Fruit fly (Drosophila melanogaster) whole organism, embryonic: ENCODE measurements around the gene CG31793.
A peak's percentile ranks its signal among the peaks of the same experiment; 100 is the strongest.

ENCODE experiments used
- Bgb ChIP-seq: fragments of 200-800 bp; sonication (Bioruptor generic); IDR thresholded peaks from 2 replicates; pipeline ENCODE4 v1.3.6; 2022; ENCODE audit warnings: missing biosample characterization, missing genetic modification characterization; ENCODE audit not compliant: partially characterized antibody
- CG13287 ChIP-seq: fragments of 200-800 bp; sonication (Bioruptor generic); IDR thresholded peaks from 2 replicates; pipeline ENCODE4 v1.3.6; 2022; ENCODE audit warnings: missing biosample characterization, missing genetic modification characterization; ENCODE audit not compliant: partially characterized antibody
- CG13424 ChIP-seq: fragments of 200-800 bp; sonication (Bioruptor generic); optimal IDR thresholded peaks from 2 replicates; lab custom pipeline; 2019; ENCODE audit warnings: missing biosample characterization, mild to moderate bottlenecking, missing genetic modification characterization, moderate library complexity
- CG13894 ChIP-seq: fragments of 200-800 bp; sonication (Bioruptor generic); optimal IDR thresholded peaks from 3 replicates; lab custom pipeline; 2018; ENCODE audit warnings: missing biosample characterization, mild to moderate bottlenecking, missing genetic modification characterization, moderate library complexity
- CG15696 ChIP-seq: fragments of 200-800 bp; sonication (Bioruptor generic); optimal IDR thresholded peaks from 2 replicates; lab custom pipeline; 2019; ENCODE audit warnings: missing biosample characterization, mild to moderate bottlenecking, missing genetic modification characterization, moderate library complexity
- CG16813 ChIP-seq: fragments of 200-800 bp; sonication (Bioruptor generic); IDR thresholded peaks from 3 replicates; pipeline ENCODE4 v1.3.6; 2022; ENCODE audit warnings: missing biosample characterization, missing genetic modification characterization; ENCODE audit not compliant: partially characterized antibody
- CG17568 ChIP-seq: fragments of 200-800 bp; sonication (Bioruptor generic); optimal IDR thresholded peaks from 2 replicates; lab custom pipeline; 2018; ENCODE audit warnings: missing biosample characterization, mild to moderate bottlenecking, missing genetic modification characterization, moderate library complexity
- CG2199 ChIP-seq: fragments of 200-800 bp; sonication (Bioruptor generic); IDR thresholded peaks from 3 replicates; pipeline ENCODE4 v1.3.6; 2022; ENCODE audit warnings: missing biosample characterization, missing genetic modification characterization
- CG34224 ChIP-seq: fragments of 200-800 bp; sonication (Bioruptor generic); IDR thresholded peaks from 3 replicates; pipeline ENCODE4 v1.3.6; 2022; ENCODE audit warnings: missing biosample characterization, missing genetic modification characterization; ENCODE audit not compliant: partially characterized antibody
- CG42726 ChIP-seq: fragments of 200-800 bp; sonication (Bioruptor generic); IDR thresholded peaks from 2 replicates; pipeline ENCODE4 v1.3.6; 2022; ENCODE audit warnings: missing biosample characterization, missing genetic modification characterization; ENCODE audit not compliant: partially characterized antibody
- CG4617 ChIP-seq: fragments of 200-800 bp; sonication (Bioruptor generic); optimal IDR thresholded peaks from 3 replicates; lab custom pipeline; 2016; ENCODE audit warnings: missing biosample characterization, missing genetic modification characterization, borderline replicate concordance
- CG6791 ChIP-seq: fragments of 200-800 bp; sonication (Bioruptor generic); IDR thresholded peaks from 3 replicates; pipeline ENCODE4 v1.3.6; 2022; ENCODE audit warnings: missing biosample characterization, missing genetic modification characterization; ENCODE audit not compliant: partially characterized antibody
- CG7987 ChIP-seq: fragments of 200-800 bp; sonication (Bioruptor generic); optimal IDR thresholded peaks from 2 replicates; lab custom pipeline; 2018; ENCODE audit warnings: missing biosample characterization, mild to moderate bottlenecking, missing genetic modification characterization, moderate library complexity
- CG8290 ChIP-seq, 3 experiments: fragments of 200-800 bp; sonication (Bioruptor generic); optimal IDR thresholded peaks; 2 replicates each; lab custom pipeline; 2016 to 2019; ENCODE audit warnings: missing biosample characterization in 3 of 3, missing genetic modification characterization in 3 of 3, mild to moderate bottlenecking in 2 of 3, moderate library complexity in 1 of 3
- CG9876 ChIP-seq: fragments of 200-800 bp; sonication (Bioruptor generic); optimal IDR thresholded peaks from 2 replicates; lab custom pipeline; 2016; ENCODE audit warnings: missing biosample characterization, missing genetic modification characterization
- Dip2 ChIP-seq: fragments of 200-800 bp; sonication (Bioruptor generic); IDR thresholded peaks from 2 replicates; pipeline ENCODE4 v1.3.6; 2022; ENCODE audit warnings: missing biosample characterization, missing genetic modification characterization
- Dll ChIP-seq: fragments of 200-800 bp; sonication (Bioruptor generic); IDR thresholded peaks from 4 replicates; pipeline ENCODE4 v1.3.6; 2022; ENCODE audit warnings: missing biosample characterization, missing genetic modification characterization; ENCODE audit not compliant: partially characterized antibody
- Ets97D ChIP-seq: fragments of 200-800 bp; sonication (Bioruptor generic); optimal IDR thresholded peaks from 3 replicates; lab custom pipeline; 2016; ENCODE audit warnings: missing biosample characterization, missing genetic modification characterization
- HLH4C ChIP-seq: fragments of 200-800 bp; sonication (Bioruptor generic); IDR thresholded peaks from 3 replicates; pipeline ENCODE4 v1.3.6; 2022; ENCODE audit warnings: missing biosample characterization, missing genetic modification characterization; ENCODE audit not compliant: partially characterized antibody
- HLHmδ ChIP-seq: fragments of 200-800 bp; sonication (Bioruptor generic); optimal IDR thresholded peaks from 2 replicates; lab custom pipeline; 2018; ENCODE audit warnings: missing biosample characterization, mild to moderate bottlenecking, missing genetic modification characterization, moderate library complexity
- Hand ChIP-seq: fragments of 200-800 bp; sonication (Bioruptor generic); optimal IDR thresholded peaks from 2 replicates; lab custom pipeline; 2017; ENCODE audit warnings: mild to moderate bottlenecking, missing biosample characterization, missing genetic modification reagents, missing genetic modification characterization
- Hr39 ChIP-seq: fragments of >200 bp; optimal IDR thresholded peaks from 2 replicates; lab custom pipeline; 2017
- Hr78 ChIP-seq, 2 experiments: fragments of 200-800 bp in 1 of 2; fragments of >200 bp in 1 of 2; sonication (Bioruptor generic) in 1 of 2; optimal IDR thresholded peaks; 2 replicates each; lab custom pipeline; 2017 to 2019; ENCODE audit warnings: missing biosample characterization in 2 of 2, missing genetic modification characterization in 2 of 2, mild to moderate bottlenecking in 1 of 2, moderate library complexity in 1 of 2
- MESR4 ChIP-seq: fragments of 200-800 bp; sonication (Bioruptor generic); optimal IDR thresholded peaks from 2 replicates; lab custom pipeline; 2018; ENCODE audit warnings: missing biosample characterization, mild to moderate bottlenecking, missing genetic modification characterization, moderate library complexity
- Med ChIP-seq: fragments of 200-800 bp; sonication (Bioruptor generic); peaks from one replicate; lab custom pipeline; 2016; ENCODE audit warnings: missing biosample characterization, missing genetic modification characterization, mild to moderate bottlenecking, inconsistent platforms, moderate library complexity
- Side ChIP-seq: fragments of 200-800 bp; sonication (Bioruptor generic); optimal IDR thresholded peaks from 2 replicates; lab custom pipeline; 2016; ENCODE audit warnings: missing biosample characterization, missing genetic modification characterization
- Six4 ChIP-seq: fragments of 200-800 bp; sonication (Bioruptor generic); optimal IDR thresholded peaks from 2 replicates; lab custom pipeline; 2016; ENCODE audit warnings: missing biosample characterization, missing genetic modification characterization
- Sry-δ ChIP-seq: fragments of 200-800 bp; sonication (Bioruptor generic); optimal IDR thresholded peaks from 2 replicates; lab custom pipeline; 2016; ENCODE audit warnings: missing biosample characterization, missing genetic modification characterization
- YL-1 ChIP-seq: fragments of 200-800 bp; sonication (Bioruptor generic); optimal IDR thresholded peaks from 3 replicates; lab custom pipeline; 2017; ENCODE audit warnings: missing biosample characterization, mild to moderate bottlenecking, missing genetic modification characterization
- abd-A ChIP-seq: fragments of 200-800 bp; sonication (Bioruptor generic); optimal IDR thresholded peaks from 3 replicates; lab custom pipeline; 2019; ENCODE audit warnings: missing biosample characterization, mild to moderate bottlenecking, missing genetic modification characterization, moderate library complexity
- amos ChIP-seq: fragments of 200-800 bp; sonication (Bioruptor generic); IDR thresholded peaks from 2 replicates; pipeline ENCODE4 v1.3.6; 2022; ENCODE audit warnings: missing biosample characterization, missing genetic modification characterization; ENCODE audit not compliant: partially characterized antibody
- ato ChIP-seq: fragments of 200-800 bp; sonication (Bioruptor generic); IDR thresholded peaks from 2 replicates; pipeline ENCODE4 v1.3.6; 2022; ENCODE audit warnings: missing biosample characterization, missing genetic modification characterization; ENCODE audit not compliant: partially characterized antibody
- dan ChIP-seq: fragments of 200-800 bp; sonication (Bioruptor generic); IDR thresholded peaks from 2 replicates; pipeline ENCODE4 v1.3.6; 2022; ENCODE audit warnings: missing biosample characterization, missing genetic modification characterization
- dpn ChIP-seq, 2 experiments: fragments of 200-800 bp; sonication (Bioruptor generic); optimal IDR thresholded peaks; 3 replicates each; lab custom pipeline; 2016; ENCODE audit warnings: missing biosample characterization in 2 of 2, missing genetic modification characterization in 2 of 2
- grau ChIP-seq: fragments of 200-800 bp; optimal IDR thresholded peaks from 3 replicates; lab custom pipeline; 2019; ENCODE audit warnings: missing biosample characterization, mild to moderate bottlenecking, missing genetic modification characterization, moderate library complexity
- gro ChIP-seq: fragments of 200-800 bp; sonication (Bioruptor generic); optimal IDR thresholded peaks from 2 replicates; lab custom pipeline; 2016; ENCODE audit warnings: missing biosample characterization, missing genetic modification characterization
- hb ChIP-seq: fragments of 200-800 bp; sonication (Bioruptor generic); IDR thresholded peaks from 3 replicates; pipeline ENCODE4 v1.3.6; 2022; ENCODE audit warnings: missing biosample characterization, missing genetic modification characterization; ENCODE audit not compliant: partially characterized antibody
- jumu ChIP-seq: fragments of 200-800 bp; sonication (Bioruptor generic); optimal IDR thresholded peaks from 3 replicates; lab custom pipeline; 2016; ENCODE audit warnings: missing biosample characterization, missing genetic modification characterization
- knrl ChIP-seq: fragments of 200-800 bp; sonication (Bioruptor generic); IDR thresholded peaks from 3 replicates; pipeline ENCODE4 v1.3.6; 2022; ENCODE audit warnings: missing biosample characterization, missing genetic modification characterization; ENCODE audit not compliant: partially characterized antibody
- nerfin-2 ChIP-seq: fragments of 200-800 bp; sonication (Bioruptor generic); IDR thresholded peaks from 2 replicates; pipeline ENCODE4 v1.3.6; 2022; ENCODE audit warnings: missing biosample characterization, missing genetic modification characterization; ENCODE audit not compliant: partially characterized antibody
- row ChIP-seq: fragments of 200-800 bp; sonication (Bioruptor generic); IDR thresholded peaks from 3 replicates; pipeline ENCODE4 v1.3.6; 2022; ENCODE audit warnings: missing biosample characterization, missing genetic modification characterization
- sens ChIP-seq: fragments of 200-800 bp; sonication (Bioruptor generic); peaks from one replicate; lab custom pipeline; 2016; ENCODE audit warnings: missing biosample characterization, missing genetic modification characterization
- sna ChIP-seq: fragments of 200-800 bp; sonication (Bioruptor generic); IDR thresholded peaks from 2 replicates; pipeline ENCODE4 v1.3.6; 2022; ENCODE audit warnings: missing biosample characterization, missing genetic modification characterization; ENCODE audit not compliant: partially characterized antibody
- tna ChIP-seq: fragments of 200-800 bp; sonication (Bioruptor generic); IDR thresholded peaks from 2 replicates; pipeline ENCODE4 v1.3.6; 2022; ENCODE audit warnings: missing biosample characterization, missing genetic modification characterization; ENCODE audit not compliant: partially characterized antibody
- trem ChIP-seq: fragments of 200-800 bp; optimal IDR thresholded peaks from 3 replicates; lab custom pipeline; 2019; ENCODE audit warnings: missing biosample characterization, mild to moderate bottlenecking, missing genetic modification characterization, moderate library complexity
- zen2 ChIP-seq: fragments of 200-800 bp; sonication (Bioruptor generic); IDR thresholded peaks from 3 replicates; pipeline ENCODE4 v1.3.6; 2022; ENCODE audit warnings: missing biosample characterization, missing genetic modification characterization; ENCODE audit not compliant: partially characterized antibody

Gene CG31793

dm6 chr2L:19034213-19034929, 31.2 kb downstream of the CG31793 start, which contains the start of the genes mib2 and CG31800 (continued):
- TF ChIP-seq Hr78 (GFP tag; optimal IDR thresholded peaks at IDR 0.05; lab: Kevin White, UChicago), result no peak
- TF ChIP-seq Sry-δ (GFP tag; lab: Kevin White, UChicago), result peak; percentile 93
- peak; percentile 69 for TF ChIP-seq tna (GFP tag; lab: Robert Waterston, UW)
- peak; percentile 78 for TF ChIP-seq nerfin-2 (GFP tag; lab: Robert Waterston, UW)
- peak; percentile 2 for TF ChIP-seq CG13424 (tag; lab: Kevin White, UChicago)
- peak; percentile 59 for TF ChIP-seq YL-1 (GFP tag; lab: Kevin White, UChicago)
- TF ChIP-seq gro (GFP tag; lab: Kevin White, UChicago), result peak; percentile 20
- peak; percentile 83 for TF ChIP-seq sna (GFP tag; lab: Robert Waterston, UW)
- TF ChIP-seq jumu (GFP tag; lab: Kevin White, UChicago), result no peak
- peak; percentile 78 for TF ChIP-seq CG13287 (GFP tag; lab: Robert Waterston, UW)
- TF ChIP-seq CG9876 (GFP tag; lab: Kevin White, UChicago), result no peak
- TF ChIP-seq trem (tag; lab: Kevin White, UChicago), result peak; percentile 58
- TF ChIP-seq HLHmδ (GFP tag; lab: Kevin White, UChicago), result no peak
- TF ChIP-seq ato (GFP tag; lab: Robert Waterston, UW), result peak; percentile 52; the same call in 1 of the 2 replicates
- TF ChIP-seq Ets97D, result peak; percentile 8
- TF ChIP-seq Dip2 (GFP tag; lab: Robert Waterston, UW), result no peak
- TF ChIP-seq Bgb (GFP tag; lab: Robert Waterston, UW), result peak; percentile 89
- TF ChIP-seq Six4 (GFP tag; lab: Kevin White, UChicago), result no peak
- peak in 1 of 2 experiments; percentile 0 for TF ChIP-seq dpn (GFP tag; optimal IDR thresholded peaks at IDR 0.05; lab: Kevin White, UChicago)
- peak; percentile 89 for TF ChIP-seq HLH4C
- peak; percentile 90 for TF ChIP-seq CG4617 (GFP tag; lab: Kevin White, UChicago)
- peak; percentile 80 for TF ChIP-seq CG42726 (GFP tag; lab: Robert Waterston, UW)
- TF ChIP-seq CG15696 (tag; lab: Kevin White, UChicago), result no peak
- peak; percentile 76 for TF ChIP-seq CG16813
- no peak for TF ChIP-seq CG17568 (GFP tag; lab: Kevin White, UChicago)
- TF ChIP-seq amos (GFP tag; lab: Robert Waterston, UW), result peak; percentile 88
- TF ChIP-seq sens (GFP tag; lab: Kevin White, UChicago), result peak; percentile 55
- peak; percentile 20 for TF ChIP-seq grau
- TF ChIP-seq knrl (GFP tag; lab: Robert Waterston, UW), result peak; percentile 86
- peak; percentile 1 for TF ChIP-seq CG13894 (tag; lab: Kevin White, UChicago)
- peak; percentile 80 for TF ChIP-seq Med (GFP tag; lab: Kevin White, UChicago)
- peak; percentile 29 for TF ChIP-seq CG8290 (GFP tag; optimal IDR thresholded peaks at IDR 0.05; lab: Kevin White, UChicago)
- peak in 1 of 2 experiments; percentile 49 for TF ChIP-seq CG8290 (tag; optimal IDR thresholded peaks at IDR 0.05; lab: Kevin White, UChicago)
- peak; percentile 80 for TF ChIP-seq CG34224 (GFP tag; lab: Robert Waterston, UW)
- peak; percentile 77; the same call in 2 of the 3 replicates for TF ChIP-seq hb (GFP tag; lab: Robert Waterston, UW)
- no peak for TF ChIP-seq Side
- TF ChIP-seq CG6791 (GFP tag; lab: Robert Waterston, UW), result peak; percentile 85
- 0 out of 3 replicates have a peak, but pooled peaks have one; percentile 53 for TF ChIP-seq CG2199 (GFP tag; lab: Robert Waterston, UW)
- peak; percentile 74 for TF ChIP-seq abd-A (tag; lab: Kevin White, UChicago)
- peak; percentile 81; the same call in 2 of the 3 replicates for TF ChIP-seq zen2 (GFP tag; lab: Robert Waterston, UW)
- TF ChIP-seq Hr39 (lab: Kevin White, UChicago), result no peak
- TF ChIP-seq row (GFP tag; lab: Robert Waterston, UW), result peak; percentile 44; the same call in 1 of the 3 replicates
- TF ChIP-seq dan (GFP tag; lab: Robert Waterston, UW), result no peak
- peak; percentile 79 for TF ChIP-seq MESR4 (GFP tag; lab: Kevin White, UChicago)
- peak; percentile 15 for TF ChIP-seq CG7987 (GFP tag; lab: Kevin White, UChicago)
- TF ChIP-seq Dll (GFP tag; lab: Robert Waterston, UW), result peak; percentile 83
- no peak for TF ChIP-seq Hand (GFP tag; lab: Kevin White, UChicago)
